Worm (Caenorhabditis elegans): ENCODE data around the gene K10G6.9.

The K10G6.9 gene

ce11 chrII:3989627-3990367, 17.7 kb downstream of the K10G6.9 start, which contains the start of gene Y14H12A.2:
Gene Y14H12A.2, minus strand, starts transcription at chrII:3989677.
- no peak for TF ChIP-seq tbx-8 (GFP tag; optimal IDR thresholded peaks at IDR 0.05)

- TF ChIP-seq mls-2 (tag; optimal IDR thresholded peaks at IDR 0.05) (no peak), ham-2 (GFP tag; optimal IDR thresholded peaks at IDR 0.05) (no peak), pha-4 (tag; optimal IDR thresholded peaks at IDR 0.05) (no peak), M03D4.4 (tag; optimal IDR thresholded peaks at IDR 0.05) (no peak), elt-1 (tag; optimal IDR thresholded peaks at IDR 0.05; ENCODE audit: borderline replicate concordance, insufficient read depth) (no peak)
Observed at ce11 chrII:3990706-3991105, 18.6 kb downstream of the K10G6.9 start.

- TF ChIP-seq pha-4 (tag; optimal IDR thresholded peaks at IDR 0.05), result no peak
- no peak for TF ChIP-seq zip-8 (tag; optimal IDR thresholded peaks at IDR 0.05)
- TF ChIP-seq ceh-83 (GFP tag; optimal IDR thresholded peaks at IDR 0.05), result no peak
- TF ChIP-seq bed-3 (GFP tag; optimal IDR thresholded peaks at IDR 0.05), result no peak
- no peak for TF ChIP-seq mep-1 (tag; optimal IDR thresholded peaks at IDR 0.05)
- no peak for TF ChIP-seq nhr-28 (tag; optimal IDR thresholded peaks at IDR 0.05)
- TF ChIP-seq ham-2 (GFP tag; optimal IDR thresholded peaks at IDR 0.05), result no peak
- TF ChIP-seq mls-2 (tag; optimal IDR thresholded peaks at IDR 0.05), result no peak
- TF ChIP-seq lin-13 (tag; optimal IDR thresholded peaks at IDR 0.05), result no peak
- no peak for TF ChIP-seq sem-2 (GFP tag; optimal IDR thresholded peaks at IDR 0.05)
- TF ChIP-seq nhr-76 (tag; optimal IDR thresholded peaks at IDR 0.05), result no peak
- no peak for TF ChIP-seq ceh-43 (GFP tag; optimal IDR thresholded peaks at IDR 0.05)
- TF ChIP-seq flh-1 (GFP tag; optimal IDR thresholded peaks at IDR 0.05), result no peak
Observed at ce11 chrII:3992029-3992428, 20.0 kb downstream of the K10G6.9 start.

- no peak for TF ChIP-seq sem-2 (GFP tag; optimal IDR thresholded peaks at IDR 0.05)
- no peak for TF ChIP-seq nhr-28 (tag; optimal IDR thresholded peaks at IDR 0.05)
- TF ChIP-seq zip-8 (tag; optimal IDR thresholded peaks at IDR 0.05), result no peak
- TF ChIP-seq sptf-1 (tag; optimal IDR thresholded peaks at IDR 0.05), result no peak
- no peak for TF ChIP-seq bed-3 (GFP tag; optimal IDR thresholded peaks at IDR 0.05)
- TF ChIP-seq mls-2 (tag; optimal IDR thresholded peaks at IDR 0.05), result no peak
- no peak for TF ChIP-seq ceh-43 (GFP tag; optimal IDR thresholded peaks at IDR 0.05)
- TF ChIP-seq tbx-8 (GFP tag; optimal IDR thresholded peaks at IDR 0.05), result no peak
Observed at ce11 chrII:3992660-3993245, 20.7 kb downstream of the K10G6.9 start, which contains the start of gene Y14H12A.1. Gene Y14H12A.1, plus strand, starts transcription at chrII:3993195.

ce11 chrII:3996005-3996404, 23.9 kb downstream of the K10G6.9 start, which contains the start of gene clc-22:
Gene clc-22, minus strand, starts transcription at chrII:3996075.
- TF ChIP-seq sptf-1 (tag; optimal IDR thresholded peaks at IDR 0.05), result no peak
- no peak for TF ChIP-seq nhr-237 (tag; optimal IDR thresholded peaks at IDR 0.05)
- TF ChIP-seq nhr-76 (tag; optimal IDR thresholded peaks at IDR 0.05), result no peak
- TF ChIP-seq zip-8 (tag; optimal IDR thresholded peaks at IDR 0.05), result no peak
- TF ChIP-seq nhr-2 (tag; optimal IDR thresholded peaks at IDR 0.05), result no peak
- no peak for TF ChIP-seq lin-13 (tag; optimal IDR thresholded peaks at IDR 0.05)
- no peak for TF ChIP-seq hlh-1 (tag; optimal IDR thresholded peaks at IDR 0.05)
- no peak for TF ChIP-seq unc-120 (tag; optimal IDR thresholded peaks at IDR 0.05; ENCODE audit: poor library complexity, severe bottlenecking)
- no peak for TF ChIP-seq unc-39 (tag; optimal IDR thresholded peaks at IDR 0.05)
- no peak for TF ChIP-seq elt-3 (tag; optimal IDR thresholded peaks at IDR 0.05)
- TF ChIP-seq ces-1 (GFP tag; optimal IDR thresholded peaks at IDR 0.05), result no peak
- TF ChIP-seq bed-3 (GFP tag; optimal IDR thresholded peaks at IDR 0.05), result no peak
- TF ChIP-seq lsy-2 (tag; optimal IDR thresholded peaks at IDR 0.05), result no peak
- no peak for TF ChIP-seq ceh-83 (GFP tag; optimal IDR thresholded peaks at IDR 0.05)
- TF ChIP-seq ham-2 (GFP tag; optimal IDR thresholded peaks at IDR 0.05), result no peak

ce11 chrII:3999537-3999936, 27.5 kb downstream of the K10G6.9 start:
- TF ChIP-seq lin-32 (GFP tag; optimal IDR thresholded peaks at IDR 0.05), result peak; percentile 48
- TF ChIP-seq M03D4.4 (tag; optimal IDR thresholded peaks at IDR 0.05), result peak; percentile 51
- TF ChIP-seq sptf-1 (tag; optimal IDR thresholded peaks at IDR 0.05), result peak; percentile 81
- TF ChIP-seq nhr-237 (tag; optimal IDR thresholded peaks at IDR 0.05), result no peak
- peak; percentile 36 for TF ChIP-seq drap-1 (GFP tag; optimal IDR thresholded peaks at IDR 0.05)
- peak; percentile 94 for TF ChIP-seq ces-1 (GFP tag; optimal IDR thresholded peaks at IDR 0.05)
- peak; percentile 39 for TF ChIP-seq unc-120 (tag; optimal IDR thresholded peaks at IDR 0.05; ENCODE audit: poor library complexity, severe bottlenecking)
- TF ChIP-seq ztf-11 (tag; optimal IDR thresholded peaks at IDR 0.05), result peak; percentile 15
- TF ChIP-seq nhr-12 (tag; optimal IDR thresholded peaks at IDR 0.05), result no peak
- TF ChIP-seq blmp-1 (tag; optimal IDR thresholded peaks at IDR 0.05), result no peak
- TF ChIP-seq mls-2 (tag; optimal IDR thresholded peaks at IDR 0.05), result peak; percentile 83
- TF ChIP-seq ceh-43 (GFP tag; optimal IDR thresholded peaks at IDR 0.05), result peak; percentile 52
- TF ChIP-seq nhr-76 (tag; optimal IDR thresholded peaks at IDR 0.05), result no peak
- TF ChIP-seq cnd-1 (tag; optimal IDR thresholded peaks at IDR 0.05), result peak; percentile 55
- peak; percentile 6 for TF ChIP-seq mep-1 (tag; optimal IDR thresholded peaks at IDR 0.05)
